Worm (Caenorhabditis elegans): ENCODE data around the gene R04B5.11.

- TF ChIP-seq ztf-29 (GFP tag; IDR thresholded peaks at IDR 0.05) (no peak), ztf-23 (GFP tag; IDR thresholded peaks at IDR 0.05) (no peak), flt-1 (GFP tag; IDR thresholded peaks at IDR 0.05) (no peak), T22C8.4 (GFP tag; IDR thresholded peaks at IDR 0.05) (no peak), ref-1 (GFP tag; conservative IDR thresholded peaks at IDR 0.05) (no peak), klf-2 (GFP tag; conservative IDR thresholded peaks at IDR 0.05) (no peak), cog-1 (tag; optimal IDR thresholded peaks at IDR 0.05) (no peak)
Observed at ce11 chrV:10112187-10112586, 21.1 kb upstream of the R04B5.11 start, which contains the start of gene C08B6.3.
